Fruit fly (Drosophila melanogaster) whole organism, adult: Measurements from ENCODE around the gene bc10.

Experiments used
- CG11617 ChIP-seq: fragments of 200-800 bp; sonication (Bioruptor generic); optimal IDR thresholded peaks from 2 replicates; lab custom pipeline; 2017; ENCODE audit warnings: mild to moderate bottlenecking, missing biosample characterization, missing genetic modification reagents, missing genetic modification characterization
- CG12768 ChIP-seq: fragments of 200-800 bp; sonication (Bioruptor generic); optimal IDR thresholded peaks from 2 replicates; lab custom pipeline; 2017; ENCODE audit warnings: missing biosample characterization, missing genetic modification characterization, mild to moderate bottlenecking, moderate library complexity, missing genetic modification reagents
- CG14711 ChIP-seq: fragments of 200-800 bp; sonication (Bioruptor generic); optimal IDR thresholded peaks from 2 replicates; lab custom pipeline; 2018; ENCODE audit warnings: missing biosample characterization, mild to moderate bottlenecking, missing genetic modification characterization, moderate library complexity
- CG1620 ChIP-seq: fragments of 200-800 bp; sonication (Bioruptor generic); optimal IDR thresholded peaks from 2 replicates; lab custom pipeline; 2016; ENCODE audit warnings: missing biosample characterization, missing genetic modification characterization
- CG33017 ChIP-seq: fragments of 200-800 bp; sonication (Bioruptor generic); optimal IDR thresholded peaks from 2 replicates; lab custom pipeline; 2018; ENCODE audit warnings: missing biosample characterization, mild to moderate bottlenecking, missing genetic modification characterization, moderate library complexity
- CG5204 ChIP-seq: fragments of 200-800 bp; sonication (Bioruptor generic); optimal IDR thresholded peaks from 2 replicates; lab custom pipeline; 2016; ENCODE audit warnings: missing biosample characterization, missing genetic modification characterization
- CG7045 ChIP-seq: fragments of 200-800 bp; sonication (Bioruptor generic); optimal IDR thresholded peaks from 2 replicates; lab custom pipeline; 2017; ENCODE audit warnings: missing biosample characterization, mild to moderate bottlenecking, missing genetic modification characterization
- CG7101 ChIP-seq: fragments of 200-800 bp; sonication (Bioruptor generic); optimal IDR thresholded peaks from 2 replicates; lab custom pipeline; 2018; ENCODE audit warnings: missing biosample characterization, mild to moderate bottlenecking, missing genetic modification characterization, moderate library complexity
- Clk ChIP-seq: fragments of 200-800 bp; sonication (Bioruptor generic); optimal IDR thresholded peaks from 2 replicates; lab custom pipeline; 2017; ENCODE audit warnings: missing biosample characterization, missing genetic modification characterization
- Crg-1 ChIP-seq: fragments of 200-800 bp; sonication (Bioruptor generic); optimal IDR thresholded peaks from 2 replicates; lab custom pipeline; 2016; ENCODE audit warnings: missing biosample characterization, missing genetic modification characterization
- Hr96 ChIP-seq: fragments of 200-800 bp; sonication (Bioruptor generic); optimal IDR thresholded peaks from 2 replicates; lab custom pipeline; 2016; ENCODE audit warnings: missing biosample characterization, missing genetic modification characterization
- Mnt ChIP-seq: fragments of 200-800 bp; sonication (Bioruptor generic); optimal IDR thresholded peaks from 2 replicates; lab custom pipeline; 2016; ENCODE audit warnings: missing biosample characterization, mild to moderate bottlenecking, missing genetic modification characterization
- bab1 ChIP-seq: fragments of 200-800 bp; sonication (Bioruptor generic); optimal IDR thresholded peaks from 3 replicates; lab custom pipeline; 2019; ENCODE audit warnings: missing biosample characterization, mild to moderate bottlenecking, missing genetic modification characterization, moderate library complexity
- cic ChIP-seq: fragments of 200-800 bp; sonication (Bioruptor generic); optimal IDR thresholded peaks from 2 replicates; lab custom pipeline; 2017; ENCODE audit warnings: missing biosample characterization, mild to moderate bottlenecking, missing genetic modification characterization, moderate library complexity
- cnc ChIP-seq, 2 experiments: fragments of >200 bp; optimal IDR thresholded peaks; 2 replicates each; lab custom pipeline; 2017
- kay ChIP-seq: fragments of 200-800 bp; sonication (Bioruptor generic); peaks from one replicate; lab custom pipeline; 2016; ENCODE audit warnings: missing biosample characterization, missing genetic modification characterization, borderline replicate concordance
- ovo ChIP-seq: fragments of 200-800 bp; sonication (Bioruptor generic); optimal IDR thresholded peaks from 2 replicates; lab custom pipeline; 2016; ENCODE audit warnings: missing biosample characterization, missing genetic modification characterization
- pad ChIP-seq: fragments of 200-800 bp; sonication (Bioruptor generic); optimal IDR thresholded peaks from 3 replicates; lab custom pipeline; 2017; ENCODE audit warnings: missing biosample characterization, missing genetic modification characterization, mild to moderate bottlenecking, moderate library complexity, missing genetic modification reagents
- tj ChIP-seq: fragments of 200-800 bp; sonication (Bioruptor generic); optimal IDR thresholded peaks from 3 replicates; lab custom pipeline; 2017; ENCODE audit warnings: missing biosample characterization, mild to moderate bottlenecking, missing genetic modification characterization, moderate library complexity
- toe ChIP-seq: fragments of 200-800 bp; sonication (Bioruptor generic); optimal IDR thresholded peaks from 2 replicates; lab custom pipeline; 2016; ENCODE audit warnings: missing biosample characterization, missing genetic modification characterization

bc10 gene

DNA sequence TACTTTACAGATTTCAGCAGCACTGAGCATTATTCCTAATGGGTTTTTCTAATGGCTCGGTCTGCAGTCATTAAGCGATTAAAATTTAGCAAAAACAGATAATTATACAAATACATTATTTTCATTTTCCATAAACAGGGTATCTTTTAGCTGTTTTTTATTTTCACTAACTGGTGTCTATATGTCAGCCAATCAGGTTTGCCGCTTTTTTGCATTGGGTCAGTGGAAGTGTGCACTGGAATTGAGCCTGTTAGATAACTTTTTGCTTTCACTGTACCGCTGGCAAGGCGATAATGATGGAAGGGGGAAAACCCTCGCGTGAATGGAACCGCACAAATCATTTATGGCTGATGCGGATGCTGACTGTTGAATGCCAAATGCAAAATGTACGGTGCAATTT, 10.5 kb downstream of the bc10 start:
- TF ChIP-seq kay (peak; percentile 81), CG1620 (no peak)

DNA sequence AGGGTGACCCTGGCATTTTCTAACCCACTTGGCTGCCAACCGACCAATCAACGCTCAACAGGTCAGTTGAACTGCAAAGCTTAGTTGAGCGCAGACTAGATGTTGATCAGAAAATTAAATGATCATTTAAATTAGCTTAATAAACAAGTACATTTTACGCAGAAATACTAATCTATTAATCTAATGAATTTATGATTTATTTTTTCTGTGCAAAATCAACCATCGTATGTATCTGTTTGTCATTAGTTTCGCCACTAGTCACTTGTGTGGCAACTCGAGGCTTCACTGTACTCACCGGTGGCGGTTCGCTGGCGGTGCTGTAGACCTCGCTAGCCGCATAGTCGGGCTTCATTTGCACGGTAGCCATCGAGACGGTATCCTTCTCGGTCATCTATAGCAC, 11.5 kb downstream of the bc10 start:
- TF ChIP-seq CG14711 (tag; lab: Kevin White, UChicago) (no peak), bab1 (GFP tag; lab: Kevin White, UChicago) (no peak), Crg-1 (GFP tag; lab: Kevin White, UChicago) (no peak), CG11617 (GFP tag; lab: Kevin White, UChicago) (no peak), CG1620 (no peak)

DNA sequence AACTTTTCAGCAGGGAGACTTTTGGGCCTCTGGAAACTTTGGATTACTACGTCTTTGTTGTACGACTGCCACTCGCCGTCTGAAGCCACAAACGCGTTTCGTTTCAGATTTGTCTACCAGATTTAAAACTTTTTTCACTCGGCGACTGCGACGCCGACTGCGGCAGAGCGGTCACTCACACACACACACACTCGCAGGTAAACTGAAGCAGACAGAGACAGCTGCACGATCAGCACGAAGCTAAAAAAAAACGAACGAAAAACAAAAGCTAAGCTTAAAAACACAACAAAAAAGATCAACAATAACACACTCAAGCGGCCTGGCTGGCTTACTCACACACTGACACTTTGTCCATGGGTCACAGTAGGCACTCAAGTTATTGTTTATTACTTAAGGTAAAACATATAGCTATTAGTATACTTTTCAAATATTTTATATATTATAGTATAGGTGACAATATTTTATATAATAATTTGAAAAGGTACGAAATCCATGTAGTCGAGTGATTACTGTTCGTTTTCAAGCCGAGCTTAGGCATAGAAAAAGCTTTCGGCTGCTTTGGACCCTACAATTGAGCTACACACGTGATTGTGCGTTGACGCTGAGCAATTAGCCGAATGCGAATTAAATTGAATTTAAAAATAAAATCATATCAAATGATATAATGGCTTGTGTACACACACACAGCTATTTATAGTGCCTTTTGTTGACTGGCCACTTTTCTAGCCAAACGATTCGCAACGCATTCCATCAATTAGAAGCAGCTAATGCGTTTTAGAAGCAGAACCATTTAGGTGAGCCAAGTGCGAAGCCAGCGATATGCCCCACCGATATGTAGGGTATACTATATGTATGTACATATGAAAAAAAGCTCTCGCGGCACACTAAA, 12.5 kb downstream of the bc10 start, which contains the start of gene Msr-110:
Msr-110 (minus strand) TSS at position 99 of the 889 bp plus-strand sequence.
- peak; percentile 68 for TF ChIP-seq tj (GFP tag; lab: Kevin White, UChicago)
- peak; percentile 51 for TF ChIP-seq Crg-1 (GFP tag; lab: Kevin White, UChicago)
- peak; percentile 52 for TF ChIP-seq ovo (GFP tag; lab: Kevin White, UChicago)
- TF ChIP-seq Clk (GFP tag; lab: Kevin White, UChicago) = peak; percentile 67
- TF ChIP-seq CG5204 (GFP tag; lab: Kevin White, UChicago) = peak; percentile 31
- peak; percentile 90 for TF ChIP-seq CG14711 (tag; lab: Kevin White, UChicago)
- TF ChIP-seq kay = peak; percentile 55
- peak; percentile 36 for TF ChIP-seq Mnt (GFP tag; lab: Kevin White, UChicago)
- peak; percentile 87 for TF ChIP-seq CG12768
- peak; percentile 88 for TF ChIP-seq bab1 (GFP tag; lab: Kevin White, UChicago)
- peak; percentile 89 for TF ChIP-seq CG7045 (GFP tag; lab: Kevin White, UChicago)
- TF ChIP-seq toe (GFP tag; lab: Kevin White, UChicago) = peak; percentile 81
- TF ChIP-seq Hr96 (GFP tag; lab: Kevin White, UChicago) = peak; percentile 45
- peak; percentile 94 for TF ChIP-seq CG7101 (tag; lab: Kevin White, UChicago)
- peak; percentile 94 for TF ChIP-seq CG33017 (tag; lab: Kevin White, UChicago)
- TF ChIP-seq cnc (optimal IDR thresholded peaks at IDR 0.05; lab: Kevin White, UChicago) = no peak
- TF ChIP-seq CG11617 (GFP tag; lab: Kevin White, UChicago) = peak; percentile 77
- TF ChIP-seq CG1620 = peak; percentile 49
- TF ChIP-seq pad (GFP tag; lab: Kevin White, UChicago) = peak; percentile 67
- peak; percentile 62 for TF ChIP-seq cic (GFP tag; lab: Kevin White, UChicago)

- no peak for TF ChIP-seq CG5204 (GFP tag; lab: Kevin White, UChicago)
- TF ChIP-seq CG11617 (GFP tag; lab: Kevin White, UChicago) = no peak
- TF ChIP-seq Crg-1 (GFP tag; lab: Kevin White, UChicago) = no peak
- no peak for TF ChIP-seq CG1620
- TF ChIP-seq CG7101 (tag; lab: Kevin White, UChicago) = no peak
- TF ChIP-seq CG7045 (GFP tag; lab: Kevin White, UChicago) = no peak
- no peak for TF ChIP-seq kay
- no peak for TF ChIP-seq pad (GFP tag; lab: Kevin White, UChicago)
- TF ChIP-seq Hr96 (GFP tag; lab: Kevin White, UChicago) = no peak
- no peak for TF ChIP-seq ovo (GFP tag; lab: Kevin White, UChicago)
- no peak for TF ChIP-seq CG33017 (tag; lab: Kevin White, UChicago)
- TF ChIP-seq CG12768 = no peak
- no peak for TF ChIP-seq toe (GFP tag; lab: Kevin White, UChicago)
- no peak for TF ChIP-seq Mnt (GFP tag; lab: Kevin White, UChicago)
- TF ChIP-seq tj (GFP tag; lab: Kevin White, UChicago) = no peak
These were observed 13.6 kb downstream of the bc10 start for dm6 chr3L:5578595-5578994.

DNA sequence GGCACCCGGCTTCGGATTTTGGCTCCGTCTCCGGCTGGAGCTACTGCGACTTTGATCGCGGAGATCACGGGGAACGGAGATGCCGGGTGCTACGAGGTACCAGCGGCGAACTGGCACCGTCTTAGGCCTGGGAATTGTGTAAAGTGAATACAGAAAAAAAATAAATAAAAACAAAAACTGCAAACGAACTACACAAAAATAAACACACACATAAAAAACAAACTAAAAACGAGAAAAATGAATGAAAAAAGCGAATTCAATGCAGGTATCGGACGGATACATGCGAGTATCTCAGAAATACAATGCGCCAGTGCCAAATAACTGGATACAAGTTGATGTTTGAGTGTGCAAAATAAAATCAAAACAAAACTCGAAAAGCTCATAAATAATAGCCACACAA, 14.7 kb downstream of the bc10 start:
- TF ChIP-seq bab1 (GFP tag; lab: Kevin White, UChicago) (no peak), pad (GFP tag; lab: Kevin White, UChicago) (no peak), tj (GFP tag; lab: Kevin White, UChicago) (no peak), kay (no peak), CG1620 (no peak), CG11617 (GFP tag; lab: Kevin White, UChicago) (no peak), CG5204 (GFP tag; lab: Kevin White, UChicago) (no peak), ovo (GFP tag; lab: Kevin White, UChicago) (no peak), CG14711 (tag; lab: Kevin White, UChicago) (no peak), Clk (GFP tag; lab: Kevin White, UChicago) (no peak), Crg-1 (GFP tag; lab: Kevin White, UChicago) (no peak), CG7101 (tag; lab: Kevin White, UChicago) (no peak)

- TF ChIP-seq tj (GFP tag; lab: Kevin White, UChicago) (no peak), CG7101 (tag; lab: Kevin White, UChicago) (no peak), kay (peak; percentile 22)
These were observed 15.6 kb downstream of the bc10 start for dm6 chr3L:5580490-5581116.
